Worm (Caenorhabditis elegans): ENCODE measurements around the gene C34C12.2.

Gene C34C12.2

DNA sequence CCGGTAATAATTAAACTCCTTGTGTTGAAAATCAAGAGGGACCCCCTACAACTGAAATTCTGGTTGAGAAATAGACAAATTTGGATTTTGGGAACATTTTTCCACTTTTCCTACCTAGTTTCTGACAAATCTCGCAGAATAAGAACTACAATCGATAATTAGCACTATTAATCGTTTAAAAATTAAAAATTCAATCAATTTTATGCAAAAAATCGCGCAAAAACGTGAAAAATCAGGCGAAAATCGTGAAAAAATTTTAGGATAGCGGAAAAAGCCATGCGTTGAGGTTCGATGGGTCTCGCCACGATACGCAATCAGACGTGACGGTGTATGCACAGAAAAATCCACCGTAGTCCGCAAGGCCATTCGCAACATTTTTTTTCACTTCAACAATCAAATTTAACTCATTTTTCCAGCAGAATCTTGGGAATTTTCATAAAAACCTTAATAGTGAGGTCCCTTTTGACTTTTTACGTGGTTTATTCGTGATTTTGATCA lies 51.5 kb downstream of the C34C12.2 start, which contains the start of gene lias-1 (continued):
- TF ChIP-seq egl-13 (tag; optimal IDR thresholded peaks at IDR 0.05), result peak; percentile 43
- TF ChIP-seq zip-4 (GFP tag; optimal IDR thresholded peaks at IDR 0.05), result no peak
- TF ChIP-seq tlp-1 (tag; optimal IDR thresholded peaks at IDR 0.05), result no peak
- TF ChIP-seq ceh-88 (GFP tag; IDR thresholded peaks at IDR 0.05), result no peak
- no peak for TF ChIP-seq zag-1 (tag; optimal IDR thresholded peaks at IDR 0.05)
- peak; percentile 78 for TF ChIP-seq lin-14 (GFP tag; optimal IDR thresholded peaks at IDR 0.05)
- TF ChIP-seq F16B12.6 (tag; optimal IDR thresholded peaks at IDR 0.05), result peak; percentile 99
- peak; percentile 77 for TF ChIP-seq nhr-19 (GFP tag; conservative IDR thresholded peaks at IDR 0.05)
- TF ChIP-seq nhr-28 (tag; optimal IDR thresholded peaks at IDR 0.05), result no peak
- TF ChIP-seq lin-13 (GFP tag; optimal IDR thresholded peaks at IDR 0.05), result peak; percentile 81
- no peak for TF ChIP-seq sup-37 (GFP tag; optimal IDR thresholded peaks at IDR 0.05)
- peak; percentile 71 for TF ChIP-seq snpc-4 (tag; optimal IDR thresholded peaks at IDR 0.05)
- peak; percentile 69 for TF ChIP-seq hpl-2 (GFP tag; optimal IDR thresholded peaks at IDR 0.05)
- TF ChIP-seq ces-1 (GFP tag; optimal IDR thresholded peaks at IDR 0.05), result no peak
- peak; percentile 73 for TF ChIP-seq swsn-7 (tag; optimal IDR thresholded peaks at IDR 0.05)
- TF ChIP-seq fkh-4 (tag; optimal IDR thresholded peaks at IDR 0.05; ENCODE audit: borderline replicate concordance), result no peak
- peak; percentile 58 for TF ChIP-seq C04F5.9 (tag; optimal IDR thresholded peaks at IDR 0.05)
- TF ChIP-seq nhr-76 (tag; optimal IDR thresholded peaks at IDR 0.05), result no peak
- TF ChIP-seq pqm-1 (tag; optimal IDR thresholded peaks at IDR 0.05), result no peak
- TF ChIP-seq ztf-4 (tag; optimal IDR thresholded peaks at IDR 0.05), result peak; percentile 48
- peak; percentile 66 for TF ChIP-seq fkh-10 (GFP tag; optimal IDR thresholded peaks at IDR 0.05)
- peak; percentile 71 for TF ChIP-seq nhr-77 (tag; optimal IDR thresholded peaks at IDR 0.05)
- no peak for TF ChIP-seq hlh-4 (tag; optimal IDR thresholded peaks at IDR 0.05)
- TF ChIP-seq ztf-11 (tag; optimal IDR thresholded peaks at IDR 0.05), result no peak
- TF ChIP-seq snu-23 (GFP tag; optimal IDR thresholded peaks at IDR 0.05), result peak; percentile 90
- TF ChIP-seq hlh-17 (GFP tag; optimal IDR thresholded peaks at IDR 0.05; ENCODE audit: borderline replicate concordance), result no peak
- peak; percentile 69 for TF ChIP-seq skn-1 (tag; optimal IDR thresholded peaks at IDR 0.05)
- no peak for TF ChIP-seq pax-3 (tag; optimal IDR thresholded peaks at IDR 0.05)
- peak; percentile 81 for TF ChIP-seq jun-1 (tag; optimal IDR thresholded peaks at IDR 0.05)
- TF ChIP-seq irx-1 (tag; optimal IDR thresholded peaks at IDR 0.05), result peak; percentile 57
- TF ChIP-seq efl-3 (GFP tag; optimal IDR thresholded peaks at IDR 0.05), result no peak
- peak; percentile 79 to 95 (median 86) for TF ChIP-seq ceh-82 (tag; optimal IDR thresholded peaks at IDR 0.05)
- TF ChIP-seq unc-30 (tag; optimal IDR thresholded peaks at IDR 0.05), result no peak
- TF ChIP-seq dpl-1 (GFP tag; optimal IDR thresholded peaks at IDR 0.05), result peak; percentile 76 to 87 (median 84)
- TF ChIP-seq nhr-11 (tag; optimal IDR thresholded peaks at IDR 0.05), result no peak
- TF ChIP-seq unc-86 (tag; optimal IDR thresholded peaks at IDR 0.05), result peak; percentile 43
- peak; percentile 44 for TF ChIP-seq vab-15 (tag; optimal IDR thresholded peaks at IDR 0.05)

Data from whole organism, L1 larva.